Fruit fly (Drosophila melanogaster) whole organism, embryonic: ENCODE results near the gene CG15356.

Source experiments
- Adf1 ChIP-seq: fragments of 200-800 bp; sonication (Bioruptor generic); IDR thresholded peaks from 2 replicates; pipeline ENCODE4 v1.3.6; 2022; ENCODE audit warnings: missing biosample characterization, missing genetic modification characterization
- B-H2 ChIP-seq: fragments of 200-800 bp; sonication (Bioruptor generic); optimal IDR thresholded peaks from 2 replicates; lab custom pipeline; 2018; ENCODE audit warnings: missing biosample characterization, mild to moderate bottlenecking, missing genetic modification characterization
- C15 ChIP-seq: fragments of 200-800 bp; sonication (Bioruptor generic); IDR thresholded peaks from 3 replicates; pipeline ENCODE4 v1.3.6; 2022; ENCODE audit warnings: missing biosample characterization, missing genetic modification characterization
- CG11398 ChIP-seq: fragments of 200-800 bp; sonication (Bioruptor generic); optimal IDR thresholded peaks from 2 replicates; lab custom pipeline; 2016; ENCODE audit warnings: missing biosample characterization, missing genetic modification characterization
- CG11560 ChIP-seq: fragments of 200-800 bp; sonication (Bioruptor generic); IDR thresholded peaks from 3 replicates; pipeline ENCODE4 v1.3.6; 2022; ENCODE audit warnings: missing biosample characterization, missing genetic modification characterization
- CG11723 ChIP-seq: fragments of 200-800 bp; sonication (Bioruptor generic); optimal IDR thresholded peaks from 2 replicates; lab custom pipeline; 2017; ENCODE audit warnings: missing biosample characterization, mild to moderate bottlenecking, missing genetic modification characterization
- CG13287 ChIP-seq: fragments of 200-800 bp; sonication (Bioruptor generic); IDR thresholded peaks from 2 replicates; pipeline ENCODE4 v1.3.6; 2022; ENCODE audit warnings: missing biosample characterization, missing genetic modification characterization; ENCODE audit not compliant: partially characterized antibody
- CG16813 ChIP-seq: fragments of 200-800 bp; sonication (Bioruptor generic); IDR thresholded peaks from 3 replicates; pipeline ENCODE4 v1.3.6; 2022; ENCODE audit warnings: missing biosample characterization, missing genetic modification characterization; ENCODE audit not compliant: partially characterized antibody
- CG16815 ChIP-seq: fragments of 200-800 bp; sonication (Bioruptor generic); optimal IDR thresholded peaks from 3 replicates; lab custom pipeline; 2017; ENCODE audit warnings: missing biosample characterization, mild to moderate bottlenecking, missing genetic modification characterization
- CG18011 ChIP-seq: fragments of 200-800 bp; sonication (Bioruptor generic); optimal IDR thresholded peaks from 2 replicates; lab custom pipeline; 2017; ENCODE audit warnings: missing biosample characterization, missing genetic modification characterization, mild to moderate bottlenecking, moderate library complexity, missing genotype
- CG2116 ChIP-seq: fragments of 200-800 bp; sonication (Bioruptor generic); optimal IDR thresholded peaks from 3 replicates; lab custom pipeline; 2018; ENCODE audit warnings: missing biosample characterization, mild to moderate bottlenecking, missing genetic modification characterization
- CG3838 ChIP-seq: fragments of 200-800 bp; sonication (Bioruptor generic); optimal IDR thresholded peaks from 3 replicates; lab custom pipeline; 2016; ENCODE audit warnings: missing biosample characterization, missing genetic modification characterization
- CG4424 ChIP-seq: fragments of 200-800 bp; sonication (Bioruptor generic); optimal IDR thresholded peaks from 3 replicates; lab custom pipeline; 2016; ENCODE audit warnings: missing biosample characterization, missing genetic modification characterization
- CG7786 ChIP-seq: fragments of 200-800 bp; sonication (Bioruptor generic); optimal IDR thresholded peaks from 2 replicates; lab custom pipeline; 2016; ENCODE audit warnings: missing biosample characterization, missing genetic modification characterization
- CG8281 ChIP-seq: fragments of 200-800 bp; sonication (Bioruptor generic); optimal IDR thresholded peaks from 2 replicates; lab custom pipeline; 2018; ENCODE audit warnings: missing biosample characterization, mild to moderate bottlenecking, missing genetic modification characterization, moderate library complexity
- CG8944 ChIP-seq: fragments of 200-800 bp; sonication (Bioruptor generic); optimal IDR thresholded peaks from 3 replicates; lab custom pipeline; 2016; ENCODE audit warnings: missing biosample characterization, missing genetic modification characterization
- CG9727 ChIP-seq: fragments of 200-800 bp; sonication (Bioruptor generic); optimal IDR thresholded peaks from 3 replicates; lab custom pipeline; 2017; ENCODE audit warnings: missing biosample characterization, mild to moderate bottlenecking, missing genetic modification characterization
- CG9817 ChIP-seq: fragments of 200-800 bp; sonication (Bioruptor generic); optimal IDR thresholded peaks from 2 replicates; lab custom pipeline; 2018; ENCODE audit warnings: missing biosample characterization, mild to moderate bottlenecking, missing genetic modification characterization, moderate library complexity
- CTCF ChIP-seq: fragments of 200-800 bp; sonication (Bioruptor generic); optimal IDR thresholded peaks from 2 replicates; lab custom pipeline; 2017; ENCODE audit warnings: missing biosample characterization, mild to moderate bottlenecking, missing genetic modification characterization, moderate library complexity
- CoRest ChIP-seq: fragments of 200-800 bp; sonication (Bioruptor generic); optimal IDR thresholded peaks from 3 replicates; lab custom pipeline; 2018; ENCODE audit warnings: missing biosample characterization, mild to moderate bottlenecking, missing genetic modification characterization, moderate library complexity
- Dll ChIP-seq: fragments of 200-800 bp; sonication (Bioruptor generic); IDR thresholded peaks from 4 replicates; pipeline ENCODE4 v1.3.6; 2022; ENCODE audit warnings: missing biosample characterization, missing genetic modification characterization; ENCODE audit not compliant: partially characterized antibody
- Ets65A ChIP-seq: fragments of 200-800 bp; sonication (Bioruptor generic); peaks from one replicate; lab custom pipeline; 2016; ENCODE audit warnings: missing biosample characterization, missing genetic modification characterization
- Gsc ChIP-seq: fragments of 200-800 bp; sonication (Bioruptor generic); IDR thresholded peaks from 2 replicates; pipeline ENCODE4 v1.3.6; 2022; ENCODE audit warnings: missing biosample characterization, missing genetic modification characterization
- HLH4C ChIP-seq: fragments of 200-800 bp; sonication (Bioruptor generic); IDR thresholded peaks from 3 replicates; pipeline ENCODE4 v1.3.6; 2022; ENCODE audit warnings: missing biosample characterization, missing genetic modification characterization; ENCODE audit not compliant: partially characterized antibody
- Hand ChIP-seq: fragments of 200-800 bp; sonication (Bioruptor generic); optimal IDR thresholded peaks from 2 replicates; lab custom pipeline; 2017; ENCODE audit warnings: mild to moderate bottlenecking, missing biosample characterization, missing genetic modification reagents, missing genetic modification characterization
- HmgZ ChIP-seq: fragments of 200-800 bp; sonication (Bioruptor generic); optimal IDR thresholded peaks from 2 replicates; lab custom pipeline; 2018; ENCODE audit warnings: missing biosample characterization, mild to moderate bottlenecking, missing genetic modification characterization
- Hr78 ChIP-seq, 2 experiments: fragments of 200-800 bp in 1 of 2; fragments of >200 bp in 1 of 2; sonication (Bioruptor generic) in 1 of 2; optimal IDR thresholded peaks; 2 replicates each; lab custom pipeline; 2017 to 2019; ENCODE audit warnings: missing biosample characterization in 2 of 2, missing genetic modification characterization in 2 of 2, mild to moderate bottlenecking in 1 of 2, moderate library complexity in 1 of 2
- NC2α ChIP-seq: fragments of 200-800 bp; sonication (Bioruptor generic); optimal IDR thresholded peaks from 2 replicates; lab custom pipeline; 2016; ENCODE audit warnings: missing biosample characterization, missing genetic modification characterization
- Neu2 ChIP-seq: fragments of 200-800 bp; sonication (Bioruptor generic); optimal IDR thresholded peaks from 3 replicates; lab custom pipeline; 2016; ENCODE audit warnings: missing biosample characterization, missing genetic modification characterization, borderline replicate concordance
- TFAM ChIP-seq: fragments of 200-800 bp; sonication (Bioruptor generic); optimal IDR thresholded peaks from 2 replicates; lab custom pipeline; 2017; ENCODE audit warnings: missing biosample characterization, missing genetic modification characterization, inconsistent platforms
- Xbp1 ChIP-seq: fragments of 200-800 bp; sonication (Bioruptor generic); optimal IDR thresholded peaks from 3 replicates; lab custom pipeline; 2016; ENCODE audit warnings: missing biosample characterization, mild to moderate bottlenecking, missing genetic modification characterization
- abd-A ChIP-seq: fragments of 200-800 bp; sonication (Bioruptor generic); optimal IDR thresholded peaks from 3 replicates; lab custom pipeline; 2019; ENCODE audit warnings: missing biosample characterization, mild to moderate bottlenecking, missing genetic modification characterization, moderate library complexity
- ara ChIP-seq: fragments of 200-800 bp; sonication (Bioruptor generic); IDR thresholded peaks from 2 replicates; pipeline ENCODE4 v1.3.6; 2022; ENCODE audit warnings: missing biosample characterization, missing genetic modification characterization
- crp ChIP-seq, 2 experiments: fragments of 200-800 bp; sonication (Bioruptor generic); optimal IDR thresholded peaks; 2 replicates in 1 of 2; 3 replicates in 1 of 2; lab custom pipeline; 2017; ENCODE audit warnings: missing biosample characterization in 2 of 2, missing genetic modification characterization in 2 of 2, mild to moderate bottlenecking in 1 of 2, moderate library complexity in 1 of 2
- disco-r ChIP-seq: fragments of 200-800 bp; sonication (Bioruptor generic); optimal IDR thresholded peaks from 2 replicates; lab custom pipeline; 2016; ENCODE audit warnings: missing biosample characterization, missing genetic modification characterization
- en ChIP-seq: fragments of 200-800 bp; sonication (Bioruptor generic); optimal IDR thresholded peaks from 2 replicates; lab custom pipeline; 2016; ENCODE audit warnings: missing biosample characterization, missing genetic modification characterization
- gsb ChIP-seq: fragments of 200-800 bp; sonication (Bioruptor generic); IDR thresholded peaks from 2 replicates; pipeline ENCODE4 v1.3.6; 2022; ENCODE audit warnings: missing biosample characterization, missing genetic modification characterization
- hbn ChIP-seq: fragments of 200-800 bp; sonication (Bioruptor generic); IDR thresholded peaks from 2 replicates; pipeline ENCODE4 v1.3.6; 2022; ENCODE audit warnings: missing biosample characterization, missing genetic modification characterization; ENCODE audit not compliant: partially characterized antibody
- lab ChIP-seq: fragments of 200-800 bp; sonication (Bioruptor generic); optimal IDR thresholded peaks from 3 replicates; lab custom pipeline; 2017; ENCODE audit warnings: missing biosample characterization, missing genetic modification characterization, mild to moderate bottlenecking, moderate library complexity, missing genetic modification reagents
- lilli ChIP-seq: fragments of 200-800 bp; sonication (Bioruptor generic); optimal IDR thresholded peaks from 3 replicates; lab custom pipeline; 2016; ENCODE audit warnings: missing biosample characterization, missing genetic modification characterization
- nerfin-1 ChIP-seq: fragments of 200-800 bp; sonication (Bioruptor generic); optimal IDR thresholded peaks from 3 replicates; lab custom pipeline; 2019; ENCODE audit warnings: missing biosample characterization, mild to moderate bottlenecking, missing genetic modification characterization, moderate library complexity
- pnt ChIP-seq: fragments of 200-800 bp; sonication (Bioruptor generic); optimal IDR thresholded peaks from 3 replicates; lab custom pipeline; 2016; ENCODE audit warnings: missing biosample characterization, missing genetic modification characterization
- pros ChIP-seq: fragments of 200-800 bp; sonication (Bioruptor generic); optimal IDR thresholded peaks from 3 replicates; lab custom pipeline; 2019; ENCODE audit warnings: missing biosample characterization, mild to moderate bottlenecking, missing genetic modification characterization, moderate library complexity
- psq ChIP-seq: fragments of 200-800 bp; sonication (Bioruptor generic); optimal IDR thresholded peaks from 2 replicates; lab custom pipeline; 2017; ENCODE audit warnings: missing biosample characterization, missing genetic modification characterization
- ranshi ChIP-seq: fragments of 200-800 bp; sonication (Bioruptor generic); IDR thresholded peaks from 2 replicates; pipeline ENCODE4 v1.3.6; 2022; ENCODE audit warnings: missing biosample characterization, missing genetic modification characterization
- so ChIP-seq: fragments of 200-800 bp; sonication (Bioruptor generic); IDR thresholded peaks from 3 replicates; pipeline ENCODE4 v1.3.6; 2022; ENCODE audit warnings: missing biosample characterization, missing genetic modification characterization
- toy ChIP-seq: fragments of 200-800 bp; sonication (Bioruptor generic); IDR thresholded peaks from 2 replicates; pipeline ENCODE4 v1.3.6; 2022; ENCODE audit warnings: missing biosample characterization, missing genetic modification characterization
- unc-4 ChIP-seq: fragments of 200-800 bp; sonication (Bioruptor generic); IDR thresholded peaks from 2 replicates; pipeline ENCODE4 v1.3.6; 2022; ENCODE audit warnings: missing biosample characterization, missing genetic modification characterization; ENCODE audit not compliant: partially characterized antibody
- zen2 ChIP-seq: fragments of 200-800 bp; sonication (Bioruptor generic); IDR thresholded peaks from 3 replicates; pipeline ENCODE4 v1.3.6; 2022; ENCODE audit warnings: missing biosample characterization, missing genetic modification characterization; ENCODE audit not compliant: partially characterized antibody

Gene CG15356

DNA sequence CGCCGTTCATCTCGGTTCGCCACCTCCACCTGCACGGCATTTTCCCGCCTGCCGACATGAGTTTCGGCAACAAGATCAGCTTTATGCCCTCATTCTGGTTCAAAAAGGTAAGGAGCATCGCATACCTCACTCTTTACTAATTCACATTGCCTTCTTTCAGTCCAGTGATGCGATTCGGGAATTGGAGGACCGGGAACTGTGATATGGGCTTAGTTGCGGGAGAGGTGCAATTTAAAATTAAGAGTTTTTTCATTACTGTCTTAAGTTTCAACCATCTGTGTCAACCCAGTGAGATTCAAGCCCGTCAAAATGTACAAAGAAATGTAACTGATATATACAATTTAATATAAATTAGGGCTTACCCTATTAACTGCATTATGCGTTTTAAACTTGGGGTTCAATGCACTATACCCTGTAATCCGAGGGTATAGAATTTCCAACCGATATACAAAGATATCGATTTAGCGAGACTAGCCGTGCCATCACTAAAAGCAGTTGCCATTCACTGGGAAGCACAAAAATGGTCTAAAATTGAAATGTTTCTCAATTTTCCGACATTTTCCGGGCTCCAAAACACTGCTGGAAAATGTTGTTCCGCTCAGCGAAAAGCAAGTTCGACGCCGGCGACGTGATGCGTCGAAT lies 1.3 kb upstream of the CG15356 start, which contains the start of gene CG7289 (continued):
- TF ChIP-seq B-H2 (GFP tag; lab: Kevin White, UChicago) (peak; percentile 13), CG4424 (GFP tag; lab: Kevin White, UChicago) (no peak), CG16813 (GFP tag; lab: Robert Waterston, UW) (peak; percentile 59), CG2116 (GFP tag; lab: Kevin White, UChicago) (peak; percentile 46), Ets65A (GFP tag; lab: Kevin White, UChicago) (peak; percentile 92), lab (GFP tag; lab: Kevin White, UChicago) (no peak), pros (GFP tag; lab: Kevin White, UChicago) (no peak), crp (GFP tag; optimal IDR thresholded peaks at IDR 0.05; lab: Kevin White, UChicago) (no peak), HmgZ (tag; lab: Kevin White, UChicago) (peak; percentile 22), CG9817 (tag; lab: Kevin White, UChicago) (no peak), ara (0 out of 2 replicates have a peak, but pooled peaks have one; percentile 24), zen2 (GFP tag; lab: Robert Waterston, UW) (peak; percentile 48; the same call in 2 of the 3 replicates), C15 (GFP tag; lab: Robert Waterston, UW) (no peak), CG7786 (peak; percentile 20), Xbp1 (GFP tag; lab: Kevin White, UChicago) (peak; percentile 25), psq (GFP tag; lab: Kevin White, UChicago) (no peak), Dll (GFP tag; lab: Robert Waterston, UW) (peak; percentile 61), CG8281 (tag; lab: Kevin White, UChicago) (no peak), CTCF (GFP tag; lab: Kevin White, UChicago) (no peak), CG11723 (GFP tag; lab: Kevin White, UChicago) (no peak), Gsc (no peak), hbn (peak; percentile 38; the same call in 1 of the 2 replicates), en (GFP tag; lab: Kevin White, UChicago) (no peak), CG11398 (GFP tag; lab: Kevin White, UChicago) (no peak), Neu2 (no peak), Adf1 (GFP tag; lab: Robert Waterston, UW) (no peak), ranshi (GFP tag; lab: Robert Waterston, UW) (no peak), so (GFP tag; lab: Robert Waterston, UW) (peak; percentile 8; the same call in 1 of the 3 replicates), CG8944 (GFP tag; lab: Kevin White, UChicago) (no peak), Hand (GFP tag; lab: Kevin White, UChicago) (no peak), TFAM (no peak), pnt (GFP tag; lab: Kevin White, UChicago) (no peak), HLH4C (GFP tag; lab: Robert Waterston, UW) (peak; percentile 57; the same call in 2 of the 3 replicates), CG13287 (peak; percentile 78), unc-4 (GFP tag; lab: Robert Waterston, UW) (peak; percentile 60), CG11560 (tag; lab: Robert Waterston, UW) (peak; percentile 41; the same call in 1 of the 3 replicates), lilli (GFP tag; lab: Kevin White, UChicago) (peak; percentile 38), CG9727 (GFP tag; lab: Kevin White, UChicago) (no peak), gsb (GFP tag; lab: Robert Waterston, UW) (no peak), NC2α (no peak), abd-A (tag; lab: Kevin White, UChicago) (no peak), CG3838 (no peak), nerfin-1 (tag; lab: Kevin White, UChicago) (no peak), CoRest (peak; percentile 15), Hr78 (GFP tag; optimal IDR thresholded peaks at IDR 0.05; lab: Kevin White, UChicago) (no peak), disco-r (GFP tag; lab: Kevin White, UChicago) (no peak), CG18011 (GFP tag; lab: Kevin White, UChicago) (no peak), CG16815 (GFP tag; lab: Kevin White, UChicago) (no peak), toy (no peak)
